Worm (Caenorhabditis elegans) whole organism, L4 larva: Measurements from ENCODE around the gene T03F7.7.
"Not testable (repeated sequence)": the region's sequence is repeated elsewhere in the genome, so short reads cannot be mapped to it uniquely, and the experiment has no call there.

Experiments
- F10B5.3 ChIP-seq: sonication (generic microtip); optimal IDR thresholded peaks from 2 replicates; lab custom pipeline; 2016; ENCODE audit warnings: mild to moderate bottlenecking, missing genetic modification characterization, missing compliant biosample characterization
- F37D6.2 ChIP-seq: sonication (generic microtip); optimal IDR thresholded peaks from 2 replicates; lab custom pipeline; 2016; ENCODE audit warnings: mild to moderate bottlenecking, missing genetic modification characterization, missing compliant biosample characterization
- F49E8.2 ChIP-seq: sonication (generic microtip); optimal IDR thresholded peaks from 2 replicates; lab custom pipeline; 2016; ENCODE audit warnings: missing compliant biosample characterization, mild to moderate bottlenecking, missing genetic modification characterization, borderline replicate concordance
- R02D3.7 ChIP-seq: fragments of 150-350 bp; sonication (generic microtip); optimal IDR thresholded peaks from 3 replicates; lab custom pipeline; 2014; ENCODE audit warnings: missing biosample characterization, missing genetic modification characterization
- ZK337.2 ChIP-seq: fragments of 200-800 bp; sonication (Bioruptor generic); IDR thresholded peaks from 2 replicates; pipeline ENCODE4 v1.3.6; 2022; ENCODE audit warnings: missing genetic modification reagents, missing genetic modification characterization, missing compliant biosample characterization
- aha-1 ChIP-seq: fragments of 150-350 bp; peaks from one replicate; lab custom pipeline; 2014; ENCODE audit warnings: missing biosample characterization, missing genetic modification characterization
- ama-1 ChIP-seq: fragments of 150-350 bp; optimal IDR thresholded peaks from 2 replicates; lab custom pipeline; 2014; ENCODE audit warnings: inconsistent platforms, mixed read lengths
- arid-1 ChIP-seq: fragments of 200-800 bp; sonication (Bioruptor generic); conservative IDR thresholded peaks from 2 replicates; pipeline ENCODE4 v1.3.6; 2022; ENCODE audit warnings: missing genetic modification reagents, missing genetic modification characterization, missing compliant biosample characterization
- ceh-32 ChIP-seq: sonication (generic microtip); optimal IDR thresholded peaks from 2 replicates; lab custom pipeline; 2016; ENCODE audit warnings: mild to moderate bottlenecking, missing genetic modification characterization, missing compliant biosample characterization; ENCODE audit not compliant: poor library complexity
- ceh-62 ChIP-seq: sonication (generic microtip); optimal IDR thresholded peaks from 2 replicates; lab custom pipeline; 2017; ENCODE audit warnings: missing biosample characterization, missing genetic modification characterization
- ceh-82 ChIP-seq: sonication (generic microtip); optimal IDR thresholded peaks from 2 replicates; lab custom pipeline; 2017; ENCODE audit warnings: missing biosample characterization, missing genetic modification characterization
- daf-16 ChIP-seq, 3 experiments: sonication (generic microtip); optimal IDR thresholded peaks; 2 replicates each; lab custom pipeline; 2016 to 2017; ENCODE audit warnings: missing genetic modification characterization in 3 of 3, missing genetic modification reagents in 3 of 3, mild to moderate bottlenecking in 2 of 3, missing compliant biosample characterization in 2 of 3, missing biosample characterization in 1 of 3, moderate library complexity in 1 of 3
- dve-1 ChIP-seq: sonication (generic microtip); optimal IDR thresholded peaks from 2 replicates; lab custom pipeline; 2017; ENCODE audit warnings: antibody characterized with exemption, mild to moderate bottlenecking, missing genetic modification characterization, missing compliant biosample characterization; ENCODE audit not compliant: insufficient read depth
- fkh-10 ChIP-seq: fragments of 150-350 bp; optimal IDR thresholded peaks from 2 replicates; lab custom pipeline; 2014; ENCODE audit warnings: missing biosample characterization, missing genetic modification reagents, missing genetic modification characterization
- fos-1 ChIP-seq: fragments of 150-350 bp; optimal IDR thresholded peaks from 2 replicates; lab custom pipeline; 2014; ENCODE audit warnings: missing biosample characterization, missing genetic modification characterization
- hlh-11 ChIP-seq: fragments of 200-800 bp; sonication (Bioruptor generic); optimal IDR thresholded peaks from 2 replicates; lab custom pipeline; 2018; ENCODE audit warnings: mild to moderate bottlenecking, missing genetic modification characterization, missing compliant biosample characterization
- hmg-1.1 ChIP-seq: fragments of 200-800 bp; sonication (Bioruptor generic); IDR thresholded peaks from 2 replicates; pipeline ENCODE4 v1.3.6; 2022; ENCODE audit warnings: missing genetic modification reagents, missing genetic modification characterization, missing compliant biosample characterization
- lin-15B ChIP-seq: fragments of 150-350 bp; sonication (generic microtip); optimal IDR thresholded peaks from 3 replicates; lab custom pipeline; 2014; ENCODE audit warnings: missing biosample characterization, missing genetic modification characterization
- lir-3 ChIP-seq: sonication (generic microtip); optimal IDR thresholded peaks from 2 replicates; lab custom pipeline; 2016; ENCODE audit warnings: mild to moderate bottlenecking, missing genetic modification characterization, missing compliant biosample characterization
- mep-1 ChIP-seq: fragments of 150-350 bp; sonication (generic microtip); optimal IDR thresholded peaks from 3 replicates; lab custom pipeline; 2014; ENCODE audit warnings: missing biosample characterization, missing genetic modification characterization
- nhr-237 ChIP-seq: sonication (generic microtip); optimal IDR thresholded peaks from 2 replicates; lab custom pipeline; 2017; ENCODE audit warnings: missing biosample characterization, missing genetic modification characterization
- nhr-42 ChIP-seq: fragments of 200-800 bp; sonication (Bioruptor generic); IDR thresholded peaks from 2 replicates; pipeline ENCODE4 v1.3.6; 2022; ENCODE audit warnings: missing genetic modification characterization, missing compliant biosample characterization
- nhr-76 ChIP-seq: fragments of 150-350 bp; optimal IDR thresholded peaks from 2 replicates; lab custom pipeline; 2014; ENCODE audit warnings: missing biosample characterization, missing genetic modification characterization
- saeg-2 ChIP-seq: fragments of 200-800 bp; sonication (Bioruptor generic); IDR thresholded peaks from 2 replicates; pipeline ENCODE4 v1.3.6; 2022; ENCODE audit warnings: missing genetic modification reagents, missing genetic modification characterization, missing compliant biosample characterization
- sdz-12 ChIP-seq: fragments of 200-800 bp; sonication (Bioruptor generic); optimal IDR thresholded peaks from 2 replicates; lab custom pipeline; 2018; ENCODE audit warnings: mild to moderate bottlenecking, missing genetic modification characterization, missing compliant biosample characterization
- spr-1 ChIP-seq: sonication (generic microtip); optimal IDR thresholded peaks from 2 replicates; lab custom pipeline; 2016; ENCODE audit warnings: mild to moderate bottlenecking, missing genetic modification characterization, missing compliant biosample characterization
- tag-97 ChIP-seq: fragments of 200-800 bp; sonication (Bioruptor generic); IDR thresholded peaks from 2 replicates; pipeline ENCODE4 v1.3.6; 2022; ENCODE audit warnings: missing genetic modification characterization, missing compliant biosample characterization
- unc-62 ChIP-seq, 3 experiments: fragments of 150-350 bp in 1 of 3; sonication (generic microtip); optimal IDR thresholded peaks in 2 of 3; peaks in 1 of 3; 1 replicate in 1 of 3; 2 replicates in 2 of 3; lab custom pipeline; 2014 to 2017; ENCODE audit warnings: missing biosample characterization in 3 of 3, missing genetic modification characterization in 3 of 3, missing genetic modification reagents in 3 of 3, missing genotype in 1 of 3
- vab-7 ChIP-seq: fragments of 200-800 bp; sonication (Bioruptor generic); IDR thresholded peaks from 2 replicates; pipeline ENCODE4 v1.3.6; 2022; ENCODE audit warnings: missing genetic modification reagents, missing genetic modification characterization, missing compliant biosample characterization
- ztf-7 ChIP-seq: fragments of 150-350 bp; optimal IDR thresholded peaks from 2 replicates; lab custom pipeline; 2014; ENCODE audit warnings: missing biosample characterization, missing genetic modification characterization

Gene T03F7.7

ce11 chrV:11281414-11282209 lies 29.6 kb upstream of the T03F7.7 start (continued):
- TF ChIP-seq tag-97 (GFP tag; lab: Robert Waterston, UW) = no peak
- no peak for TF ChIP-seq saeg-2 (GFP tag; lab: Robert Waterston, UW)
- TF ChIP-seq ceh-32 = no peak
- no peak for TF ChIP-seq arid-1 (GFP tag; lab: Robert Waterston, UW)
- TF ChIP-seq hlh-11 = no peak
- no peak for TF ChIP-seq sdz-12
- TF ChIP-seq, all 104 proteins: peak for 5

ce11 chrV:11282272-11282671 lies 28.9 kb upstream of the T03F7.7 start, which contains the start of gene gly-20:
Gene gly-20 (plus strand): TSS chrV:11282572.
- no peak for TF ChIP-seq daf-16 (GFP tag; optimal IDR thresholded peaks at IDR 0.05; lab: Kevin White, UChicago)
- no peak for TF ChIP-seq daf-16 (tag; optimal IDR thresholded peaks at IDR 0.05; lab: Kevin White, UChicago)
- no peak for TF ChIP-seq R02D3.7 (tag; lab: Kevin White, UChicago)
- no peak for TF ChIP-seq hlh-11

ce11 chrV:11286114-11286513 lies 25.1 kb upstream of the T03F7.7 start, which contains the start of gene C03E10.3:
Gene C03E10.3 (plus strand): TSS chrV:11286414.
- TF ChIP-seq spr-1 (tag; lab: Kevin White, UChicago); ceh-82; unc-62 (GFP tag; optimal IDR thresholded peaks at IDR 0.05 in 1 of 2; lab: Kevin White, UChicago); unc-62 (tag; optimal IDR thresholded peaks at IDR 0.05; lab: Kevin White, UChicago): not testable (repeated sequence)

ce11 chrV:11290888-11291287 lies 20.3 kb upstream of the T03F7.7 start, which contains the start of gene C03E10.1:
Gene C03E10.1 (plus strand): TSS chrV:11291188.
- TF ChIP-seq lin-15B (tag; lab: Kevin White, UChicago) (no peak), ztf-7 (no peak), lir-3 (tag; lab: Kevin White, UChicago) (no peak), fkh-10 (no peak), nhr-42 (GFP tag; lab: Robert Waterston, UW) (no peak), F37D6.2 (tag; lab: Kevin White, UChicago) (no peak), daf-16 (GFP tag; optimal IDR thresholded peaks at IDR 0.05; lab: Kevin White, UChicago) (no peak), daf-16 (tag; optimal IDR thresholded peaks at IDR 0.05; lab: Kevin White, UChicago) (no peak), vab-7 (GFP tag; lab: Robert Waterston, UW) (no peak), fos-1 (no peak), ceh-62 (tag; lab: Kevin White, UChicago) (no peak), aha-1 (tag; lab: Kevin White, UChicago) (no peak), nhr-76 (tag; lab: Kevin White, UChicago) (no peak), tag-97 (GFP tag; lab: Robert Waterston, UW) (no peak), ZK337.2 (no peak)

ce11 chrV:11292682-11293081 lies 18.5 kb upstream of the T03F7.7 start:
- TF ChIP-seq dve-1 (tag; lab: Kevin White, UChicago) (no peak), ZK337.2 (no peak), hmg-1.1 (GFP tag; lab: Robert Waterston, UW) (no peak), mep-1 (tag; lab: Kevin White, UChicago) (no peak), F10B5.3 (tag; lab: Kevin White, UChicago) (no peak), nhr-237 (tag; lab: Kevin White, UChicago) (no peak), saeg-2 (GFP tag; lab: Robert Waterston, UW) (no peak), F49E8.2 (tag; lab: Kevin White, UChicago) (no peak), ztf-7 (no peak), fkh-10 (no peak), ama-1 (no peak)
- TF ChIP-seq, all 104 proteins: peak for 0
